Fruit fly (Drosophila melanogaster): ENCODE data around the gene pon.

pon gene

dm6 chrX:4687778-4688399 lies 51.8 kb downstream of the pon start, which contains the start of gene ctp:
TSS of gene ctp (plus strand) at chrX:4687800.
- TF ChIP-seq Pif1B (GFP tag; optimal IDR thresholded peaks at IDR 0.05) (peak; percentile 39), CG13204 (GFP tag; optimal IDR thresholded peaks at IDR 0.05) (peak; percentile 31), CG34367 (tag; optimal IDR thresholded peaks at IDR 0.05) (no peak), CG14655 (GFP tag; optimal IDR thresholded peaks at IDR 0.05) (peak; percentile 25), CG10348 (GFP tag; IDR thresholded peaks at IDR 0.05) (no peak), CG9948 (tag; optimal IDR thresholded peaks at IDR 0.05) (no peak), CG4496 (GFP tag; IDR thresholded peaks at IDR 0.05) (peak; percentile 40; the same call in 1 of the 3 replicates), CG15710 (tag; optimal IDR thresholded peaks at IDR 0.05) (peak; percentile 24), Pif1A (GFP tag; optimal IDR thresholded peaks at IDR 0.05) (peak; percentile 51), CG8301 (tag; optimal IDR thresholded peaks at IDR 0.05) (no peak), D1 (tag; optimal IDR thresholded peaks at IDR 0.05) (no peak), EcR (GFP tag; optimal IDR thresholded peaks at IDR 0.05) (peak; percentile 12), Snoo (tag; optimal IDR thresholded peaks at IDR 0.05) (peak; percentile 10), rn (GFP tag; IDR thresholded peaks at IDR 0.05) (no peak), Ets98B (GFP tag; IDR thresholded peaks at IDR 0.05) (peak; percentile 53; the same call in 1 of the 2 replicates), fd96Ca (GFP tag; IDR thresholded peaks at IDR 0.05) (peak; percentile 40; the same call in 1 of the 3 replicates), CG17806 (tag; optimal IDR thresholded peaks at IDR 0.05) (peak; percentile 5), CG32121 (GFP tag; IDR thresholded peaks at IDR 0.05) (peak; percentile 44; the same call in 1 of the 2 replicates), CG8159 (tag; optimal IDR thresholded peaks at IDR 0.05) (peak; percentile 1), gl (tag; optimal IDR thresholded peaks at IDR 0.05) (no peak), CG12605 (GFP tag; IDR thresholded peaks at IDR 0.05) (peak; percentile 64; the same call in 1 of the 2 replicates)

Measured in whole organism, pupa.